Fruit fly (Drosophila melanogaster): ENCODE results near the gene CG42788.

Gene CG42788

dm6 chr3R:15121599-15122394, 9.9 kb downstream of the CG42788 start (continued):
- TF ChIP-seq nerfin-2 (GFP tag; IDR thresholded peaks at IDR 0.05; ENCODE audit: partially characterized antibody) (no peak), CG31224 (GFP tag; IDR thresholded peaks at IDR 0.05) (no peak), ase (GFP tag; IDR thresholded peaks at IDR 0.05) (no peak), CG34376 (GFP tag; optimal IDR thresholded peaks at IDR 0.05) (no peak), abd-A (tag; optimal IDR thresholded peaks at IDR 0.05) (peak; percentile 71), CG17328 (GFP tag; IDR thresholded peaks at IDR 0.05) (no peak), lilli (GFP tag; optimal IDR thresholded peaks at IDR 0.05) (no peak), CG10543 (GFP tag; optimal IDR thresholded peaks at IDR 0.05) (no peak), Taf1 (GFP tag; IDR thresholded peaks at IDR 0.05) (no peak), CG2712 (tag; optimal IDR thresholded peaks at IDR 0.05) (no peak), CG2199 (GFP tag; IDR thresholded peaks at IDR 0.05) (0 out of 3 replicates have a peak, but pooled peaks have one; percentile 47), CG11723 (GFP tag; optimal IDR thresholded peaks at IDR 0.05) (no peak), org-1 (GFP tag; optimal IDR thresholded peaks at IDR 0.05) (peak; percentile 41), CG42726 (GFP tag; IDR thresholded peaks at IDR 0.05; ENCODE audit: partially characterized antibody) (no peak), mld (GFP tag; IDR thresholded peaks at IDR 0.05; ENCODE audit: partially characterized antibody) (no peak), bab2 (GFP tag; optimal IDR thresholded peaks at IDR 0.05) (no peak), sens (GFP tag) (peak; percentile 56), sd (tag; optimal IDR thresholded peaks at IDR 0.05) (peak; percentile 38), CG12769 (tag; optimal IDR thresholded peaks at IDR 0.05) (peak; percentile 10), CG6791 (GFP tag; IDR thresholded peaks at IDR 0.05; ENCODE audit: partially characterized antibody) (no peak), Mrtf (GFP tag; IDR thresholded peaks at IDR 0.05) (0 out of 3 replicates have a peak, but pooled peaks have one; percentile 15)

- TF ChIP-seq CG33213 (GFP tag; optimal IDR thresholded peaks at IDR 0.05) (no peak), CG1603 (tag; optimal IDR thresholded peaks at IDR 0.05) (peak; percentile 25), phol (tag; optimal IDR thresholded peaks at IDR 0.05) (peak; percentile 8), CG10274 (GFP tag; optimal IDR thresholded peaks at IDR 0.05) (no peak), chinmo (GFP tag; IDR thresholded peaks at IDR 0.05; ENCODE audit: partially characterized antibody) (0 out of 4 replicates have a peak, but pooled peaks have one; percentile 16), Hr39 (optimal IDR thresholded peaks at IDR 0.05) (no peak), sd (tag; optimal IDR thresholded peaks at IDR 0.05) (no peak), CG33557 (GFP tag; optimal IDR thresholded peaks at IDR 0.05) (no peak), Lhr (GFP tag; optimal IDR thresholded peaks at IDR 0.05) (no peak), Ets97D (GFP tag; optimal IDR thresholded peaks at IDR 0.05) (no peak), CG2678 (tag; optimal IDR thresholded peaks at IDR 0.05) (peak; percentile 60), Dek (tag; optimal IDR thresholded peaks at IDR 0.05) (peak; percentile 23), C15 (GFP tag; IDR thresholded peaks at IDR 0.05) (no peak), abd-A (tag; optimal IDR thresholded peaks at IDR 0.05) (no peak), Dad (GFP tag; optimal IDR thresholded peaks at IDR 0.05) (no peak), CG32532 (GFP tag; IDR thresholded peaks at IDR 0.05) (peak; percentile 46; the same call in 1 of the 2 replicates), row (GFP tag; IDR thresholded peaks at IDR 0.05) (peak; percentile 65), CG14710 (tag; optimal IDR thresholded peaks at IDR 0.05) (no peak), caup (GFP tag; optimal IDR thresholded peaks at IDR 0.05; ENCODE audit: severe bottlenecking) (peak; percentile 12), br (optimal IDR thresholded peaks at IDR 0.05) (no peak), CG1602 (GFP tag; optimal IDR thresholded peaks at IDR 0.05) (no peak), danr (GFP tag; IDR thresholded peaks at IDR 0.05) (no peak), CG32767 (GFP tag; IDR thresholded peaks at IDR 0.05) (no peak), esg (GFP tag; conservative IDR thresholded peaks at IDR 0.05) (peak; percentile 12; the same call in 1 of the 2 replicates), pros (GFP tag; optimal IDR thresholded peaks at IDR 0.05) (no peak), crol (GFP tag; IDR thresholded peaks at IDR 0.05) (no peak), Asciz (GFP tag; optimal IDR thresholded peaks at IDR 0.05) (no peak), Mrtf (GFP tag; IDR thresholded peaks at IDR 0.05) (no peak), Aef1 (GFP tag; IDR thresholded peaks at IDR 0.05) (no peak), sens-2 (GFP tag; IDR thresholded peaks at IDR 0.05) (no peak), CG3847 (GFP tag; IDR thresholded peaks at IDR 0.05) (no peak), Drgx (GFP tag; IDR thresholded peaks at IDR 0.05) (no peak)
Measured at dm6 chr3R:15119730-15120129, 12.0 kb downstream of the CG42788 start.
